Worm (Caenorhabditis elegans) whole organism, L1 larva: ENCODE results near the gene srw-32.

Source experiments
- F16B12.6 ChIP-seq: fragments of 150-350 bp; optimal IDR thresholded peaks from 2 replicates; lab custom pipeline; 2014; ENCODE audit warnings: missing biosample characterization, missing genetic modification characterization
- Y116A8C.19 ChIP-seq: sonication (generic microtip); optimal IDR thresholded peaks from 2 replicates; lab custom pipeline; 2016; ENCODE audit warnings: missing compliant biosample characterization, missing genetic modification characterization, borderline replicate concordance
- ama-1 ChIP-seq: fragments of 150-350 bp; optimal IDR thresholded peaks from 2 replicates; lab custom pipeline; 2014
- ceh-82 ChIP-seq, 3 experiments: fragments of 150-350 bp in 1 of 3; sonication (generic microtip) in 2 of 3; optimal IDR thresholded peaks; 2 replicates each; lab custom pipeline; 2014 to 2017; ENCODE audit warnings: missing biosample characterization in 3 of 3, missing genetic modification characterization in 3 of 3
- ceh-90 ChIP-seq: sonication (generic microtip); optimal IDR thresholded peaks from 2 replicates; lab custom pipeline; 2016; ENCODE audit warnings: missing genetic modification characterization, missing compliant biosample characterization
- ces-1 ChIP-seq: fragments of 150-350 bp; optimal IDR thresholded peaks from 2 replicates; lab custom pipeline; 2014; ENCODE audit warnings: missing biosample characterization, missing genetic modification reagents, missing genetic modification characterization
- dpl-1 ChIP-seq, 3 experiments: fragments of 150-350 bp in 2 of 3; sonication (generic microtip) in 1 of 3; optimal IDR thresholded peaks; 2 replicates each; lab custom pipeline; 2014 to 2017; ENCODE audit warnings: missing biosample characterization in 3 of 3, missing genetic modification characterization in 3 of 3, missing genetic modification reagents in 3 of 3
- dsc-1 ChIP-seq: sonication (generic microtip); optimal IDR thresholded peaks from 2 replicates; lab custom pipeline; 2016; ENCODE audit warnings: mild to moderate bottlenecking, missing genetic modification characterization, missing compliant biosample characterization
- elt-2 ChIP-seq: sonication (generic microtip); optimal IDR thresholded peaks from 2 replicates; lab custom pipeline; 2016; ENCODE audit warnings: missing genetic modification characterization, mild to moderate bottlenecking, inconsistent platforms, missing compliant biosample characterization, missing genetic modification reagents
- fkh-10 ChIP-seq: sonication (generic microtip); optimal IDR thresholded peaks from 2 replicates; lab custom pipeline; 2017; ENCODE audit warnings: missing biosample characterization, missing genetic modification reagents, missing genetic modification characterization
- fkh-4 ChIP-seq: sonication (generic microtip); optimal IDR thresholded peaks from 2 replicates; lab custom pipeline; 2016; ENCODE audit warnings: missing compliant biosample characterization, missing genetic modification characterization, borderline replicate concordance
- fkh-8 ChIP-seq: sonication (generic microtip); optimal IDR thresholded peaks from 2 replicates; lab custom pipeline; 2016; ENCODE audit warnings: mild to moderate bottlenecking, missing genetic modification characterization, missing compliant biosample characterization
- hlh-4 ChIP-seq: sonication (generic microtip); optimal IDR thresholded peaks from 2 replicates; lab custom pipeline; 2016; ENCODE audit warnings: mild to moderate bottlenecking, missing genetic modification characterization, missing compliant biosample characterization
- irx-1 ChIP-seq: sonication (generic microtip); optimal IDR thresholded peaks from 2 replicates; lab custom pipeline; 2016; ENCODE audit warnings: missing genetic modification characterization, missing compliant biosample characterization
- jun-1 ChIP-seq: fragments of 150-350 bp; optimal IDR thresholded peaks from 2 replicates; lab custom pipeline; 2014; ENCODE audit warnings: missing biosample characterization, missing genetic modification reagents, missing genetic modification characterization
- lin-15B ChIP-seq: fragments of 150-350 bp; sonication (generic microtip); optimal IDR thresholded peaks from 3 replicates; lab custom pipeline; 2014; ENCODE audit warnings: missing biosample characterization, missing genetic modification characterization
- lin-39 ChIP-seq: fragments of 150-350 bp; optimal IDR thresholded peaks from 2 replicates; lab custom pipeline; 2014; ENCODE audit warnings: missing biosample characterization, missing genetic modification reagents, missing genetic modification characterization
- lir-3 ChIP-seq: sonication (generic microtip); optimal IDR thresholded peaks from 2 replicates; lab custom pipeline; 2016; ENCODE audit warnings: mild to moderate bottlenecking, missing genetic modification characterization, moderate library complexity, missing compliant biosample characterization; ENCODE audit not compliant: poor library complexity
- mab-9 ChIP-seq: fragments of 200-800 bp; sonication (Bioruptor generic); IDR thresholded peaks from 2 replicates; pipeline ENCODE4 v1.3.6; 2022; ENCODE audit warnings: missing genetic modification reagents, missing genetic modification characterization, missing compliant biosample characterization
- mef-2 ChIP-seq: fragments of 150-350 bp; optimal IDR thresholded peaks from 2 replicates; lab custom pipeline; 2014; ENCODE audit warnings: missing biosample characterization, missing genetic modification characterization
- mep-1 ChIP-seq: fragments of 150-350 bp; optimal IDR thresholded peaks from 2 replicates; lab custom pipeline; 2014; ENCODE audit warnings: missing biosample characterization, missing genetic modification characterization
- nhr-20 ChIP-seq: sonication (generic microtip); optimal IDR thresholded peaks from 2 replicates; lab custom pipeline; 2016; ENCODE audit warnings: mild to moderate bottlenecking, missing genetic modification characterization, missing compliant biosample characterization
- nhr-237 ChIP-seq: fragments of 150-350 bp; optimal IDR thresholded peaks from 2 replicates; lab custom pipeline; 2014; ENCODE audit warnings: missing biosample characterization, missing genetic modification characterization
- nhr-28 ChIP-seq: fragments of 150-350 bp; optimal IDR thresholded peaks from 2 replicates; lab custom pipeline; 2014; ENCODE audit warnings: missing biosample characterization, missing genetic modification characterization
- nhr-71 ChIP-seq: sonication (generic microtip); optimal IDR thresholded peaks from 2 replicates; lab custom pipeline; 2016; ENCODE audit warnings: mild to moderate bottlenecking, missing genetic modification characterization, moderate library complexity, missing compliant biosample characterization
- nhr-84 ChIP-seq: sonication (generic microtip); optimal IDR thresholded peaks from 2 replicates; lab custom pipeline; 2017; ENCODE audit warnings: missing biosample characterization, missing genetic modification characterization
- nhr-85 ChIP-seq: sonication (generic microtip); peaks from one replicate; lab custom pipeline; 2016; ENCODE audit warnings: missing genetic modification characterization, inconsistent platforms, missing compliant biosample characterization
- pag-3 ChIP-seq: sonication (generic microtip); optimal IDR thresholded peaks from 2 replicates; lab custom pipeline; 2017; ENCODE audit warnings: missing genetic modification characterization, mild to moderate bottlenecking, missing compliant biosample characterization, antibody characterized with exemption, borderline replicate concordance; ENCODE audit not compliant: insufficient read depth
- pqm-1 ChIP-seq: sonication (generic microtip); optimal IDR thresholded peaks from 3 replicates; lab custom pipeline; 2017; ENCODE audit warnings: missing biosample characterization, missing genetic modification characterization
- sup-37 ChIP-seq: fragments of 200-800 bp; sonication (Bioruptor generic); optimal IDR thresholded peaks from 2 replicates; lab custom pipeline; 2018; ENCODE audit warnings: mild to moderate bottlenecking, missing genetic modification characterization, missing compliant biosample characterization
- tbx-2 ChIP-seq: sonication (generic microtip); optimal IDR thresholded peaks from 2 replicates; lab custom pipeline; 2016; ENCODE audit warnings: missing genetic modification characterization, missing compliant biosample characterization
- unc-62 ChIP-seq: fragments of 150-350 bp; optimal IDR thresholded peaks from 2 replicates; lab custom pipeline; 2014; ENCODE audit warnings: missing biosample characterization, missing genetic modification reagents, missing genetic modification characterization
- unc-86 ChIP-seq: sonication (generic microtip); optimal IDR thresholded peaks from 2 replicates; lab custom pipeline; 2016; ENCODE audit warnings: missing genetic modification characterization, missing compliant biosample characterization
- ztf-11 ChIP-seq, 2 experiments: sonication (generic microtip); optimal IDR thresholded peaks; 2 replicates each; lab custom pipeline; 2016 to 2017; ENCODE audit warnings: missing genetic modification characterization in 2 of 2, missing biosample characterization in 1 of 2, missing compliant biosample characterization in 1 of 2

The srw-32 gene

ce11 chrV:17500055-17500454, 8.5 kb upstream of the srw-32 start:
- TF ChIP-seq tbx-2 (tag; lab: Kevin White, UChicago): no peak
- TF ChIP-seq unc-62 (GFP tag; lab: Kevin White, UChicago): no peak
- TF ChIP-seq pag-3 (tag; lab: Kevin White, UChicago): no peak

- TF ChIP-seq mab-9: no peak
Observed at ce11 chrV:17506289-17506688, 2.3 kb upstream of the srw-32 start, which contains the start of gene srw-31. Gene srw-31 (plus strand): TSS chrV:17506589.

DNA sequence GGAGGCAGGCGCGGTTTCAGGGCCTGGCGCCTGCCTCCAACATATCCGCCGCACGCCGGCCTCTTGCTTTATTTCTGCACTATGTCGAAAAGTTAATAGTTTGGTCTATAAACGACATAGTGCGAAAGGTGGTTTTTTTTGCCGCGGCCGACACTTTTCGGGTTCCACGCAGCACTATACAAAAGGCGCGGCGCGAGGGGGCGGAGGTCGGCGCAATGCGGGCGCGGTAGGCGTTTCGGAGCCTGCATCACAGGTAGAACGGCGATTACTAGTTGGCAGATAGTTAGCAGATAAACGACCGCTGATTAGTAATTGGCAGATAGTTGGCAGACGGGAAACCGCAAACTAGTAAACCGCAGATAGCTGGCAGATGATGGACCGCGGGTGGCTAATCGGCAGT, 4.2 kb downstream of the srw-32 start:
- no peak for TF ChIP-seq Y116A8C.19 (tag; lab: Kevin White, UChicago)
- TF ChIP-seq sup-37: no peak
- no peak for TF ChIP-seq nhr-20

- TF ChIP-seq fkh-4: no peak
- no peak for TF ChIP-seq jun-1
- no peak for TF ChIP-seq dpl-1 (GFP tag; optimal IDR thresholded peaks at IDR 0.05; lab: Kevin White, UChicago)
- TF ChIP-seq ces-1 (GFP tag; lab: Kevin White, UChicago): no peak
- no peak for TF ChIP-seq ceh-82 (tag; optimal IDR thresholded peaks at IDR 0.05; lab: Kevin White, UChicago)
- TF ChIP-seq F16B12.6 (tag; lab: Kevin White, UChicago): no peak
- no peak for TF ChIP-seq pqm-1
- no peak for TF ChIP-seq nhr-84 (tag; lab: Kevin White, UChicago)
- no peak for TF ChIP-seq nhr-237
- TF ChIP-seq irx-1 (tag; lab: Kevin White, UChicago): no peak
- no peak for TF ChIP-seq unc-86 (tag; lab: Kevin White, UChicago)
- TF ChIP-seq unc-62 (GFP tag; lab: Kevin White, UChicago): no peak
- TF ChIP-seq, all 84 proteins: peak for 0
Observed at ce11 chrV:17513831-17514230, 5.2 kb downstream of the srw-32 start.

- no peak for TF ChIP-seq tbx-2 (tag; lab: Kevin White, UChicago)
- no peak for TF ChIP-seq mep-1 (tag; lab: Kevin White, UChicago)
- no peak for TF ChIP-seq nhr-85 (tag; lab: Kevin White, UChicago)
Observed at ce11 chrV:17520735-17521134, 12.1 kb downstream of the srw-32 start, which contains the start of gene fbxa-136. Gene fbxa-136 (plus strand): TSS chrV:17521035.

ce11 chrV:17527729-17528128, 19.1 kb downstream of the srw-32 start, which contains the start of gene srz-90:
Gene srz-90 (plus strand): TSS chrV:17528029.
- no peak for TF ChIP-seq dsc-1 (tag; lab: Kevin White, UChicago)
- no peak for TF ChIP-seq hlh-4 (tag; lab: Kevin White, UChicago)
- TF ChIP-seq ceh-90 (tag; lab: Kevin White, UChicago): no peak
- no peak for TF ChIP-seq elt-2
- TF ChIP-seq mep-1 (tag; lab: Kevin White, UChicago): no peak
- no peak for TF ChIP-seq F16B12.6 (tag; lab: Kevin White, UChicago)
- no peak for TF ChIP-seq nhr-28 (tag; lab: Kevin White, UChicago)
- TF ChIP-seq lin-39 (tag; lab: Kevin White, UChicago): no peak
- TF ChIP-seq mef-2: no peak
- TF ChIP-seq dpl-1 (GFP tag; optimal IDR thresholded peaks at IDR 0.05; lab: Kevin White, UChicago): no peak
- no peak for TF ChIP-seq lin-15B (tag; lab: Kevin White, UChicago)
- no peak for TF ChIP-seq fkh-10 (GFP tag; lab: Kevin White, UChicago)
- TF ChIP-seq fkh-8 (tag; lab: Kevin White, UChicago): no peak
- TF ChIP-seq nhr-71 (tag; lab: Kevin White, UChicago): no peak
- no peak for TF ChIP-seq ama-1 (lab: Kevin White, UChicago)
- TF ChIP-seq lir-3 (tag; lab: Kevin White, UChicago): no peak
- no peak for TF ChIP-seq ztf-11 (tag; optimal IDR thresholded peaks at IDR 0.05; lab: Kevin White, UChicago)
- TF ChIP-seq unc-62 (GFP tag; lab: Kevin White, UChicago): no peak
